Fruit fly (Drosophila melanogaster): ENCODE results near the gene EMC4.

DNA sequence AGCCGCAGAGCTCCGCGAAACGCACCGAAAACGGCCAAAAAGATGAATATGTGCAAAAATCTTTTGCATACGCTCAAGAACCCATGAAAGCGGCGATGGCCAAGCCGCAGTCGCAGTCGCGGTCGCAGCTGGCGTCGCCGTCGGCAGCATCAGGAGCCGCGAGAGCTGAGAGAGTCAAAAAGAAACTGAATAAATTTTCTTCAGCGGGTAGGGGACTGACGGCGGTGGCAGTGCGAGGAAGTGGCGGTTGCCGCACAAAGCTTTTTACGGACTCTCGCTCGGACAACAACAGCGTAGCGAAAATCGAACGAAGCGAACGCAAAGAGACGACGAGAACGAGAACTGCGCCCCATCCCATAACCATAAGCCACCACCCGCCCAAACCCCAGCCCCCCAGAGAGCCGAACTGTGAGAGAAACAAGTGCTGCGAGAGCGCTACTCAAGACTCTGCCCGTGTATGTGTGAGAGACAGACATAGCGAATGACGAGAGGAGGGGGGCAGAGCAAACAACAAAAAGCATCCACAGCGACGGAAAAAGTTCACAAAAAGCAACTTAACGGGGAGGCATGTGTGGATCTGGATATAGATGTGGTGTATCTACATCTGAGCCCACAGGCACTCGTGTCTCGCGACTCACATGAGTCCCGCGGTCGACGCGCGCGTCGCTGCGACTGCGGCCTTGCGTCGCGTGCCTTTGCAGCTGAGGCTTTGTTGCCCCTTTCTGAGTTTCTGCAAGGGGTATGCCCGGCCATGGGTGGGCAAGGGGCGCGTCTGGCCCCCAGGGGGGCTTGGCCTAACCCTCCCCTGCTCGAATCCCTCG lies 32.7 kb downstream of the EMC4 start, which contains the start of gene jim:
- no peak for TF ChIP-seq psq (optimal IDR thresholded peaks at IDR 0.05)
- TF ChIP-seq CG8478 (optimal IDR thresholded peaks at IDR 0.05) = no peak
- no peak for TF ChIP-seq usp (GFP tag; optimal IDR thresholded peaks at IDR 0.05)
- peak; percentile 99 for TF ChIP-seq Dll (optimal IDR thresholded peaks at IDR 0.05)
- TF ChIP-seq EcR (GFP tag; optimal IDR thresholded peaks at IDR 0.05) = peak in 1 of 2 experiments; percentile 43
- no peak for TF ChIP-seq pan (optimal IDR thresholded peaks at IDR 0.05)
